Worm (Caenorhabditis elegans): ENCODE data around the gene T28A8.8.
A peak's percentile ranks its signal among the peaks of the same experiment; 100 is the strongest.

The T28A8.8 gene

DNA sequence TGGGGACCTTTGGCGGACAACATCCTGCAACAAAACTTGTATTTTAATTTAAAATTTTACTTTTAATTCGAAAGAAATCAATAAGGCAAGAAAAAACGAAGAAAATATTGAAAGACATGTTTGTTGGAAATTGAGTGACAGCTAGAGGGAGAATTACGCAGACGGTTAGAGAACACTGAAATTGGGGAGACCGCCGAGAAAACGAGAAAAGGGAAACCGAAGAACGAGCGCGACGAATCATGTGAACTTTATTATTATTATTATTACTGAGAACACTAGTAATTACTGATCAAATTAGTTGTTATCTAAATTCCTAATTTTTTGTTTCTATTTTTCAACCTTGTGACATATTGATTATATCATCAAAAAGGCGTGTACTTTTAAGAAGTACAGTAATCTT is 46.4 kb downstream of the T28A8.8 start, which contains the start of gene mmad-1 (continued):
- TF ChIP-seq nhr-10 (tag; optimal IDR thresholded peaks at IDR 0.05) (no peak), lim-7 (GFP tag; IDR thresholded peaks at IDR 0.05) (no peak), dve-1 (tag; optimal IDR thresholded peaks at IDR 0.05; ENCODE audit: insufficient read depth) (peak; percentile 84), mep-1 (tag; optimal IDR thresholded peaks at IDR 0.05) (peak; percentile 47), dpl-1 (GFP tag; optimal IDR thresholded peaks at IDR 0.05) (no peak), hlh-11 (tag; optimal IDR thresholded peaks at IDR 0.05) (peak; percentile 87)

DNA sequence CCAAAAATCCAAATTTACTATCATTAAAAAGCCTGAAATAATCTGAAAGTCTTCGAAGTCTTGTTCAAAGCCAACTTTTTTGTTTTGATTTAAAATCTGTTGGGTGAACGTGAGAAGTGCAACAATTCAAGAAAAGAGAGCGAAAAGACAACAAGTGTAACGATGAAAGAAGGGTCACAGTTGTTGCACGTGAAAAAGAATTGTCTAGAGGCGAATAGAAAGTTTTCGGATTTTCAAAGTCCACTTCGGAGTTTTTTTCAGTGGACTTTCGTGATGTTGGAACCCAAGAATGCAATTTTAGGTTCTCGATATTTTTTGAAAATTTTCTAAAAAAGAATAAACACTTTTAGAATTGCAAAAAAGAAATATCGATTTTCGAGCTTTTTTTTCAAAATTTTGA is 47.3 kb downstream of the T28A8.8 start:
- peak in 1 of 2 experiments; percentile 93 for TF ChIP-seq hif-1 (tag; optimal IDR thresholded peaks at IDR 0.05)
- 0 out of 2 replicates have a peak, but pooled peaks have one; percentile 32 for TF ChIP-seq mdt-29 (GFP tag; IDR thresholded peaks at IDR 0.05)
- peak; percentile 68 for TF ChIP-seq hlh-30 (tag; optimal IDR thresholded peaks at IDR 0.05; ENCODE audit: insufficient read depth)
- TF ChIP-seq unc-39 (tag; optimal IDR thresholded peaks at IDR 0.05), result no peak
- no peak for TF ChIP-seq zip-11 (GFP tag; IDR thresholded peaks at IDR 0.05)
- no peak for TF ChIP-seq ama-1 (optimal IDR thresholded peaks at IDR 0.05)
- TF ChIP-seq cey-2 (tag; optimal IDR thresholded peaks at IDR 0.05; ENCODE audit: borderline replicate concordance, insufficient read depth), result no peak
- TF ChIP-seq lsy-2 (tag; optimal IDR thresholded peaks at IDR 0.05), result peak in 1 of 2 experiments; percentile 24
